Worm (Caenorhabditis elegans) whole organism, L4 larva: ENCODE measurements around the gene C14F11.7.

ENCODE experiments used
- F49E8.2 ChIP-seq: sonication (generic microtip); optimal IDR thresholded peaks from 2 replicates; lab custom pipeline; 2016; ENCODE audit warnings: missing compliant biosample characterization, mild to moderate bottlenecking, missing genetic modification characterization, borderline replicate concordance
- aly-2 ChIP-seq: sonication (generic microtip); optimal IDR thresholded peaks from 2 replicates; lab custom pipeline; 2018; ENCODE audit warnings: missing biosample characterization, missing genetic modification characterization
- ceh-44 ChIP-seq: fragments of 200-800 bp; sonication (Bioruptor generic); IDR thresholded peaks from 2 replicates; pipeline ENCODE4 v1.3.6; 2022; ENCODE audit warnings: missing genetic modification reagents, missing genetic modification characterization, missing compliant biosample characterization
- fkh-10 ChIP-seq: fragments of 150-350 bp; optimal IDR thresholded peaks from 2 replicates; lab custom pipeline; 2014; ENCODE audit warnings: missing biosample characterization, missing genetic modification reagents, missing genetic modification characterization
- nhr-237 ChIP-seq: sonication (generic microtip); optimal IDR thresholded peaks from 2 replicates; lab custom pipeline; 2017; ENCODE audit warnings: missing biosample characterization, missing genetic modification characterization
- nhr-25 ChIP-seq: sonication (generic microtip); optimal IDR thresholded peaks from 2 replicates; lab custom pipeline; 2017; ENCODE audit warnings: missing genetic modification characterization, mild to moderate bottlenecking, missing compliant biosample characterization, antibody characterized with exemption, moderate library complexity, borderline replicate concordance; ENCODE audit not compliant: insufficient read depth
- nhr-77 ChIP-seq: fragments of 150-350 bp; optimal IDR thresholded peaks from 2 replicates; lab custom pipeline; 2014; ENCODE audit warnings: missing biosample characterization, missing genetic modification characterization
- pqm-1 ChIP-seq: sonication (generic microtip); optimal IDR thresholded peaks from 2 replicates; lab custom pipeline; 2017; ENCODE audit warnings: missing biosample characterization, missing genetic modification characterization
- skn-1 ChIP-seq: fragments of 150-350 bp; optimal IDR thresholded peaks from 2 replicates; lab custom pipeline; 2014; ENCODE audit warnings: missing biosample characterization, missing genetic modification characterization
- unc-62 ChIP-seq, 3 experiments: fragments of 150-350 bp in 1 of 3; sonication (generic microtip); optimal IDR thresholded peaks in 2 of 3; peaks in 1 of 3; 1 replicate in 1 of 3; 2 replicates in 2 of 3; lab custom pipeline; 2014 to 2017; ENCODE audit warnings: missing biosample characterization in 3 of 3, missing genetic modification characterization in 3 of 3, missing genetic modification reagents in 3 of 3, missing genotype in 1 of 3
- zag-1 ChIP-seq: fragments of 150-350 bp; optimal IDR thresholded peaks from 2 replicates; lab custom pipeline; 2014; ENCODE audit warnings: missing biosample characterization, missing genetic modification characterization

DNA sequence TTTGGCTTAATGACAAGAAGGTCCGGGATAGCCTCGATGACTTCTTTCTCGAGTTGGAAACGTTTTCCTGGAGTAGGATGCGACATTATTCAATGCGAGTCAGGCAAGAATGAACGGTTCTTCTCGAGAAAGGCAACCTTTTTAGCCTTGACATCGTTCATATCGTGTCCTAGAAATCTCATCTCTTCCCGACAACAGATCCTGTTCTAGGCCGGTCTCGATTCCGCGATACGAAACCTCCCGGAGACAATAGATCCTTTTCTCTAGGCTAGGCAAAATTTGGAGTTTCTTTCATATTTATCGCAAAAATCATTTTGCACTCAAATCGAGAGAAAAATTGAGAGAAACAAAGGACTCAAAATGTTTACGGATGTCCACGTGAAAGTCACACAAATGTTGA lies 30.6 kb upstream of the C14F11.7 start, which contains the start of gene rml-3:
- TF ChIP-seq nhr-77 = no peak
- TF ChIP-seq ceh-44 = no peak
- no peak for TF ChIP-seq nhr-25 (tag; lab: Kevin White, UChicago)
- TF ChIP-seq F49E8.2 = no peak
- TF ChIP-seq fkh-10 (GFP tag; lab: Kevin White, UChicago) = no peak
- no peak for TF ChIP-seq aly-2
- TF ChIP-seq unc-62 (GFP tag; optimal IDR thresholded peaks at IDR 0.05 in 1 of 2; lab: Kevin White, UChicago) = no peak
- no peak for TF ChIP-seq unc-62 (tag; optimal IDR thresholded peaks at IDR 0.05; lab: Kevin White, UChicago)
- no peak for TF ChIP-seq pqm-1
- TF ChIP-seq skn-1 (tag; lab: Kevin White, UChicago) = no peak
- TF ChIP-seq zag-1 (tag; lab: Kevin White, UChicago) = no peak
- no peak for TF ChIP-seq nhr-237 (tag; lab: Kevin White, UChicago)
